Fruit fly (Drosophila melanogaster) whole organism, embryonic: ENCODE data around the gene CG5191.

Experiments used
- Abd-B ChIP-seq: fragments of 200-800 bp; sonication (Bioruptor generic); optimal IDR thresholded peaks from 2 replicates; lab custom pipeline; 2018; ENCODE audit warnings: missing biosample characterization, mild to moderate bottlenecking, missing genetic modification characterization, moderate library complexity
- Ada2b ChIP-seq: fragments of 200-800 bp; sonication (Bioruptor generic); IDR thresholded peaks from 2 replicates; pipeline ENCODE4 v1.3.6; 2022; ENCODE audit warnings: missing biosample characterization, missing genetic modification characterization
- B-H2 ChIP-seq: fragments of 200-800 bp; sonication (Bioruptor generic); optimal IDR thresholded peaks from 2 replicates; lab custom pipeline; 2018; ENCODE audit warnings: missing biosample characterization, mild to moderate bottlenecking, missing genetic modification characterization
- Blimp-1 ChIP-seq: fragments of 200-800 bp; sonication (Bioruptor generic); optimal IDR thresholded peaks from 3 replicates; lab custom pipeline; 2018; ENCODE audit warnings: missing biosample characterization, missing genetic modification characterization, mild to moderate bottlenecking, moderate library complexity, missing genetic modification reagents
- CG10209 ChIP-seq: fragments of 200-800 bp; sonication (Bioruptor generic); optimal IDR thresholded peaks from 3 replicates; lab custom pipeline; 2017; ENCODE audit warnings: missing biosample characterization, mild to moderate bottlenecking, missing genetic modification characterization, missing genetic modification reagents
- CG12391 ChIP-seq: fragments of 200-800 bp; sonication (Bioruptor generic); optimal IDR thresholded peaks from 3 replicates; lab custom pipeline; 2018; ENCODE audit warnings: missing biosample characterization, mild to moderate bottlenecking, missing genetic modification characterization, moderate library complexity
- CG12659 ChIP-seq: fragments of 200-800 bp; sonication (Bioruptor generic); optimal IDR thresholded peaks from 3 replicates; lab custom pipeline; 2017; ENCODE audit warnings: mild to moderate bottlenecking, missing biosample characterization, missing genetic modification reagents, missing genetic modification characterization
- CG12744 ChIP-seq: fragments of 200-800 bp; sonication (Bioruptor generic); optimal IDR thresholded peaks from 2 replicates; lab custom pipeline; 2016; ENCODE audit warnings: missing biosample characterization, missing genetic modification characterization
- CG15269 ChIP-seq: fragments of 200-800 bp; sonication (Bioruptor generic); optimal IDR thresholded peaks from 2 replicates; lab custom pipeline; 2018; ENCODE audit warnings: missing biosample characterization, mild to moderate bottlenecking, missing genetic modification characterization, moderate library complexity
- CG15601 ChIP-seq: fragments of 200-800 bp; sonication (Bioruptor generic); optimal IDR thresholded peaks from 3 replicates; lab custom pipeline; 2019; ENCODE audit warnings: missing biosample characterization, mild to moderate bottlenecking, missing genetic modification characterization, moderate library complexity
- CG17612 ChIP-seq: fragments of 200-800 bp; sonication (Bioruptor generic); IDR thresholded peaks from 2 replicates; pipeline ENCODE4 v1.3.6; 2022; ENCODE audit warnings: missing biosample characterization, missing genetic modification characterization
- CG1832 ChIP-seq: fragments of 200-800 bp; sonication (Bioruptor generic); optimal IDR thresholded peaks from 2 replicates; lab custom pipeline; 2017; ENCODE audit warnings: missing biosample characterization, mild to moderate bottlenecking, missing genetic modification characterization, inconsistent platforms
- CG2116 ChIP-seq: fragments of 200-800 bp; sonication (Bioruptor generic); optimal IDR thresholded peaks from 3 replicates; lab custom pipeline; 2018; ENCODE audit warnings: missing biosample characterization, mild to moderate bottlenecking, missing genetic modification characterization
- CG2199 ChIP-seq: fragments of 200-800 bp; sonication (Bioruptor generic); IDR thresholded peaks from 3 replicates; pipeline ENCODE4 v1.3.6; 2022; ENCODE audit warnings: missing biosample characterization, missing genetic modification characterization
- CG30403 ChIP-seq: fragments of 200-800 bp; sonication (Bioruptor generic); optimal IDR thresholded peaks from 3 replicates; lab custom pipeline; 2016; ENCODE audit warnings: missing biosample characterization, missing genetic modification characterization
- CG34224 ChIP-seq: fragments of 200-800 bp; sonication (Bioruptor generic); IDR thresholded peaks from 3 replicates; pipeline ENCODE4 v1.3.6; 2022; ENCODE audit warnings: missing biosample characterization, missing genetic modification characterization; ENCODE audit not compliant: partially characterized antibody
- CG3726 ChIP-seq: fragments of 200-800 bp; sonication (Bioruptor generic); IDR thresholded peaks from 3 replicates; pipeline ENCODE4, ENCODE4 v1.3.6; 2022; ENCODE audit warnings: missing biosample characterization, missing genetic modification characterization
- CG6175 ChIP-seq: fragments of 200-800 bp; sonication (Bioruptor generic); IDR thresholded peaks from 3 replicates; pipeline ENCODE4 v1.3.6; 2022; ENCODE audit warnings: missing biosample characterization, missing genetic modification characterization
- CG6272 ChIP-seq: fragments of 200-800 bp; sonication (Bioruptor generic); IDR thresholded peaks from 2 replicates; pipeline ENCODE4 v1.3.6; 2022; ENCODE audit warnings: missing biosample characterization, missing genetic modification characterization
- CG6683 ChIP-seq: fragments of 200-800 bp; sonication (Bioruptor generic); optimal IDR thresholded peaks from 2 replicates; lab custom pipeline; 2017; ENCODE audit warnings: missing biosample characterization, mild to moderate bottlenecking, missing genetic modification characterization, missing genetic modification reagents
- CG7357 ChIP-seq: fragments of 200-800 bp; sonication (Bioruptor generic); IDR thresholded peaks from 3 replicates; pipeline ENCODE4 v1.3.6; 2022; ENCODE audit warnings: missing biosample characterization, missing genetic modification characterization
- CG8089 ChIP-seq: fragments of 200-800 bp; sonication (Bioruptor generic); optimal IDR thresholded peaks from 3 replicates; lab custom pipeline; 2016; ENCODE audit warnings: missing biosample characterization, missing genetic modification characterization
- Drgx ChIP-seq: fragments of 200-800 bp; sonication (Bioruptor generic); IDR thresholded peaks from 2 replicates; pipeline ENCODE4 v1.3.6; 2022; ENCODE audit warnings: missing biosample characterization, missing genetic modification characterization
- E2f2 ChIP-seq: fragments of 200-800 bp; sonication (Bioruptor generic); IDR thresholded peaks from 2 replicates; pipeline ENCODE4 v1.3.6; 2022; ENCODE audit warnings: missing biosample characterization, missing genetic modification characterization
- MESR4 ChIP-seq: fragments of 200-800 bp; sonication (Bioruptor generic); optimal IDR thresholded peaks from 2 replicates; lab custom pipeline; 2018; ENCODE audit warnings: missing biosample characterization, mild to moderate bottlenecking, missing genetic modification characterization, moderate library complexity
- Med ChIP-seq: fragments of 200-800 bp; sonication (Bioruptor generic); peaks from one replicate; lab custom pipeline; 2016; ENCODE audit warnings: missing biosample characterization, missing genetic modification characterization, mild to moderate bottlenecking, inconsistent platforms, moderate library complexity
- Nf-YA ChIP-seq: fragments of 200-800 bp; sonication (Bioruptor generic); IDR thresholded peaks from 2 replicates; pipeline ENCODE4 v1.3.6; 2022; ENCODE audit warnings: missing biosample characterization, missing genetic modification characterization
- Optix ChIP-seq: fragments of 200-800 bp; sonication (Bioruptor generic); IDR thresholded peaks from 3 replicates; pipeline ENCODE4 v1.3.6; 2022; ENCODE audit warnings: missing biosample characterization, missing genetic modification characterization
- Sry-δ ChIP-seq: fragments of 200-800 bp; sonication (Bioruptor generic); optimal IDR thresholded peaks from 2 replicates; lab custom pipeline; 2016; ENCODE audit warnings: missing biosample characterization, missing genetic modification characterization
- Stat92E ChIP-seq, 3 experiments: fragments of >200 bp in 2 of 3; fragments of 200-800 bp in 1 of 3; sonication (Bioruptor generic) in 1 of 3; optimal IDR thresholded peaks; 2 replicates each; lab custom pipeline; 2017 to 2019; ENCODE audit warnings: missing biosample characterization in 3 of 3, missing genetic modification characterization in 3 of 3, mild to moderate bottlenecking in 1 of 3, moderate library complexity in 1 of 3
- cwo ChIP-seq: fragments of 200-800 bp; sonication (Bioruptor generic); optimal IDR thresholded peaks from 3 replicates; lab custom pipeline; 2017; ENCODE audit warnings: missing biosample characterization, missing genetic modification characterization, mild to moderate bottlenecking, moderate library complexity, missing genetic modification reagents
- dati ChIP-seq: fragments of 200-800 bp; sonication (Bioruptor generic); IDR thresholded peaks from 2 replicates; pipeline ENCODE4 v1.3.6; 2022; ENCODE audit warnings: missing biosample characterization, missing genetic modification characterization
- dimm ChIP-seq: fragments of 200-800 bp; sonication (Bioruptor generic); IDR thresholded peaks from 2 replicates; pipeline ENCODE4 v1.3.6; 2022; ENCODE audit warnings: missing biosample characterization, missing genetic modification characterization
- gce ChIP-seq: fragments of 200-800 bp; sonication (Bioruptor generic); IDR thresholded peaks from 3 replicates; pipeline ENCODE4 v1.3.6; 2022; ENCODE audit warnings: missing biosample characterization, missing genetic modification characterization
- gfzf ChIP-seq: fragments of 200-800 bp; sonication (Bioruptor generic); optimal IDR thresholded peaks from 2 replicates; lab custom pipeline; 2016; ENCODE audit warnings: missing biosample characterization, mild to moderate bottlenecking, missing genetic modification characterization, moderate library complexity
- inv ChIP-seq: fragments of 200-800 bp; sonication (Bioruptor generic); IDR thresholded peaks from 2 replicates; pipeline ENCODE4 v1.3.6; 2022; ENCODE audit warnings: missing biosample characterization, missing genetic modification characterization; ENCODE audit not compliant: partially characterized antibody
- jumu ChIP-seq: fragments of 200-800 bp; sonication (Bioruptor generic); optimal IDR thresholded peaks from 3 replicates; lab custom pipeline; 2016; ENCODE audit warnings: missing biosample characterization, missing genetic modification characterization
- kah ChIP-seq: fragments of 200-800 bp; sonication (Bioruptor generic); optimal IDR thresholded peaks from 2 replicates; lab custom pipeline; 2018; ENCODE audit warnings: missing biosample characterization, mild to moderate bottlenecking, missing genetic modification characterization
- kni ChIP-seq: fragments of 200-800 bp; sonication (Bioruptor generic); optimal IDR thresholded peaks from 3 replicates; lab custom pipeline; 2017; ENCODE audit warnings: mild to moderate bottlenecking, missing biosample characterization, missing genetic modification reagents, missing genetic modification characterization
- lov ChIP-seq, 2 experiments: fragments of 200-800 bp in 1 of 2; fragments of >200 bp in 1 of 2; sonication (Bioruptor generic) in 1 of 2; IDR thresholded peaks in 1 of 2; optimal IDR thresholded peaks in 1 of 2; 2 replicates in 1 of 2; 3 replicates in 1 of 2; pipeline versions ENCODE4 v1.3.6 to Lab custom; 2017 to 2022; ENCODE audit warnings: missing biosample characterization in 1 of 2, missing genetic modification characterization in 1 of 2
- nau ChIP-seq: fragments of 200-800 bp; sonication (Bioruptor generic); optimal IDR thresholded peaks from 3 replicates; lab custom pipeline; 2017; ENCODE audit warnings: missing biosample characterization, mild to moderate bottlenecking, missing genetic modification characterization, missing genetic modification reagents
- pan ChIP-seq, 4 experiments: fragments of >200 bp in 3 of 4; fragments of 200-800 bp in 1 of 4; sonication (Bioruptor generic) in 1 of 4; optimal IDR thresholded peaks in 3 of 4; IDR thresholded peaks in 1 of 4; 2 replicates each; pipeline versions ENCODE4 v1.3.6 to Lab custom; 2017 to 2022; ENCODE audit warnings: missing biosample characterization in 2 of 4, missing genetic modification characterization in 2 of 4, mixed read lengths in 1 of 4
- peb ChIP-seq: fragments of 200-800 bp; sonication (Bioruptor generic); IDR thresholded peaks from 2 replicates; pipeline ENCODE4 v1.3.6; 2022; ENCODE audit warnings: missing biosample characterization, missing genetic modification characterization
- pum ChIP-seq: fragments of 200-800 bp; sonication (Bioruptor generic); optimal IDR thresholded peaks from 2 replicates; lab custom pipeline; 2016; ENCODE audit warnings: missing biosample characterization, missing genetic modification characterization
- sens ChIP-seq: fragments of 200-800 bp; sonication (Bioruptor generic); peaks from one replicate; lab custom pipeline; 2016; ENCODE audit warnings: missing biosample characterization, missing genetic modification characterization
- sima ChIP-seq: fragments of 200-800 bp; sonication (Bioruptor generic); optimal IDR thresholded peaks from 2 replicates; lab custom pipeline; 2016; ENCODE audit warnings: missing biosample characterization, missing genetic modification characterization
- sisA ChIP-seq: fragments of 200-800 bp; sonication (Bioruptor generic); IDR thresholded peaks from 2 replicates; pipeline ENCODE4 v1.3.6; 2022; ENCODE audit warnings: missing biosample characterization, missing genetic modification characterization
- tna ChIP-seq: fragments of 200-800 bp; sonication (Bioruptor generic); IDR thresholded peaks from 2 replicates; pipeline ENCODE4 v1.3.6; 2022; ENCODE audit warnings: missing biosample characterization, missing genetic modification characterization; ENCODE audit not compliant: partially characterized antibody
- trh ChIP-seq: fragments of 200-800 bp; sonication (Bioruptor generic); optimal IDR thresholded peaks from 2 replicates; lab custom pipeline; 2016; ENCODE audit warnings: missing biosample characterization, missing genetic modification characterization
- yki ChIP-seq: fragments of >200 bp; optimal IDR thresholded peaks from 3 replicates; lab custom pipeline; 2018

The CG5191 gene

DNA sequence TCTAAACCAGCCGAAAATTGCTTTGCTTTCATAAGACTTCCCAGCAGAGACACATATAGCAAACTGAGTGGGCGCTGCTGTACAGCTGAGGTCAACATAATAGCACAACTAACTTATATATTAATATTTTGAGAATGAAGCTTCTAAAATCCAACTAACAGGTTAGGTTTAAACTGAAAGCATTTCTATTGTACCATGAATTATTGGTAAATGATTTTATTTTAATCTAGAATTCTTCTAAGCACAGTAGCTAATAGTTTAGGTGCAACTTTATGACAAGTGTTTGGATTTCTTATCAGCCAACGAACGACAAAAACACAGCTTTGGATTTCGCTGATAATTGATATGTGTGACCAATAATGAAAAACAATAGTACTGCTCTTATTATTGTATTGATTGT lies 5.6 kb upstream of the CG5191 start (continued):
- peak; percentile 33; the same call in 1 of the 2 replicates for TF ChIP-seq Drgx (GFP tag; lab: Robert Waterston, UW)
- TF ChIP-seq tna (GFP tag; lab: Robert Waterston, UW), result no peak
- TF ChIP-seq CG1832 (GFP tag; lab: Kevin White, UChicago), result no peak
- peak; percentile 48 for TF ChIP-seq nau
- TF ChIP-seq jumu, result no peak
- TF ChIP-seq CG15601 (tag; lab: Kevin White, UChicago), result no peak
- TF ChIP-seq sens (GFP tag; lab: Kevin White, UChicago), result peak; percentile 88
- TF ChIP-seq MESR4 (GFP tag; lab: Kevin White, UChicago), result no peak
- peak in 1 of 3 experiments; percentile 22 for TF ChIP-seq Stat92E (GFP tag; optimal IDR thresholded peaks at IDR 0.05; lab: Kevin White, UChicago)
- no peak for TF ChIP-seq dimm (GFP tag; lab: Robert Waterston, UW)
- TF ChIP-seq yki (lab: Kevin White, UChicago), result no peak
- TF ChIP-seq CG15269 (tag; lab: Kevin White, UChicago), result peak; percentile 1
- peak; percentile 23 for TF ChIP-seq CG30403 (GFP tag; lab: Kevin White, UChicago)
- 0 out of 3 replicates have a peak, but pooled peaks have one; percentile 41 for TF ChIP-seq CG3726 (GFP tag; lab: Robert Waterston, UW)
- no peak for TF ChIP-seq CG17612 (GFP tag; lab: Robert Waterston, UW)
- no peak for TF ChIP-seq peb (GFP tag; lab: Robert Waterston, UW)
- no peak for TF ChIP-seq CG7357 (GFP tag; lab: Robert Waterston, UW)
- peak; percentile 20 for TF ChIP-seq Abd-B (GFP tag; lab: Kevin White, UChicago)
- TF ChIP-seq Sry-δ (GFP tag; lab: Kevin White, UChicago), result no peak
- peak; percentile 43 for TF ChIP-seq Blimp-1
- no peak for TF ChIP-seq CG10209 (GFP tag; lab: Kevin White, UChicago)
- peak; percentile 72 for TF ChIP-seq Ada2b (GFP tag; lab: Robert Waterston, UW)
- TF ChIP-seq dati (GFP tag; lab: Robert Waterston, UW), result no peak
- peak; percentile 89 for TF ChIP-seq Med (GFP tag; lab: Kevin White, UChicago)
- TF ChIP-seq CG12744 (GFP tag; lab: Kevin White, UChicago), result no peak
- no peak for TF ChIP-seq pan (optimal IDR thresholded peaks at IDR 0.05; lab: Kevin White, UChicago)
- TF ChIP-seq pan (GFP tag; optimal IDR thresholded peaks at IDR 0.05 in 1 of 2, IDR thresholded peaks at IDR 0.05 in 1 of 2), result peak in 1 of 2 experiments; percentile 76
- peak; percentile 6 for TF ChIP-seq CG12659 (GFP tag; lab: Kevin White, UChicago)
- TF ChIP-seq CG12391, result peak; percentile 2
- no peak for TF ChIP-seq CG34224
- no peak for TF ChIP-seq Nf-YA
- TF ChIP-seq Optix (GFP tag; lab: Robert Waterston, UW), result no peak
- TF ChIP-seq cwo (GFP tag; lab: Kevin White, UChicago), result peak; percentile 79
- no peak for TF ChIP-seq sima (GFP tag; lab: Kevin White, UChicago)
- no peak for TF ChIP-seq B-H2
- no peak for TF ChIP-seq CG6175 (GFP tag; lab: Robert Waterston, UW)
- TF ChIP-seq CG2116 (GFP tag; lab: Kevin White, UChicago), result no peak
- TF ChIP-seq lov (optimal IDR thresholded peaks at IDR 0.05; lab: Kevin White, UChicago), result no peak
- no peak for TF ChIP-seq lov (GFP tag; IDR thresholded peaks at IDR 0.05; lab: Robert Waterston, UW)
- TF ChIP-seq CG2199 (GFP tag; lab: Robert Waterston, UW), result no peak
- no peak for TF ChIP-seq CG6272 (GFP tag; lab: Robert Waterston, UW)
- no peak for TF ChIP-seq pum (GFP tag; lab: Kevin White, UChicago)
- peak; percentile 9 for TF ChIP-seq kah (GFP tag; lab: Kevin White, UChicago)
- TF ChIP-seq CG6683 (GFP tag; lab: Kevin White, UChicago), result no peak
- TF ChIP-seq gfzf (GFP tag; lab: Kevin White, UChicago), result no peak
- TF ChIP-seq kni (GFP tag; lab: Kevin White, UChicago), result no peak
- TF ChIP-seq CG8089, result no peak
- TF ChIP-seq sisA, result peak; percentile 51
- TF ChIP-seq gce (GFP tag; lab: Robert Waterston, UW), result no peak
- TF ChIP-seq inv (GFP tag; lab: Robert Waterston, UW), result no peak
- TF ChIP-seq E2f2 (GFP tag; lab: Robert Waterston, UW), result no peak
- no peak for TF ChIP-seq trh (GFP tag; lab: Kevin White, UChicago)
